Fruit fly (Drosophila melanogaster): ENCODE data around the gene CG14877.

- TF ChIP-seq CG8478 (optimal IDR thresholded peaks at IDR 0.05) (no peak), CTCF (optimal IDR thresholded peaks at IDR 0.05) (no peak)
Observed at dm6 chr3R:15917907-15918306, 22.0 kb upstream of the CG14877 start, which contains the start of gene CG45105.

Measured in S2 (cell line).